Fruit fly (Drosophila melanogaster): ENCODE measurements around the gene Jwa.

The Jwa gene

dm6 chr2L:18688646-18689296 is 16.7 kb downstream of the Jwa start, which contains the start of gene msl-1 (continued):
- TF ChIP-seq gt (GFP tag; IDR thresholded peaks at IDR 0.05) (no peak), dysf (GFP tag; IDR thresholded peaks at IDR 0.05) (peak; percentile 25; the same call in 1 of the 3 replicates), trh (GFP tag; optimal IDR thresholded peaks at IDR 0.05) (no peak), CG1603 (tag; optimal IDR thresholded peaks at IDR 0.05) (peak; percentile 75), jumu (GFP tag; optimal IDR thresholded peaks at IDR 0.05) (peak; percentile 68), Chrac-16 (GFP tag; optimal IDR thresholded peaks at IDR 0.05) (no peak), CG3726 (GFP tag; IDR thresholded peaks at IDR 0.05) (no peak), exex (tag; optimal IDR thresholded peaks at IDR 0.05) (no peak), da (GFP tag; optimal IDR thresholded peaks at IDR 0.05) (no peak), CG4328 (GFP tag; optimal IDR thresholded peaks at IDR 0.05) (no peak), fu2 (GFP tag; optimal IDR thresholded peaks at IDR 0.05) (peak; percentile 3), nerfin-2 (GFP tag; IDR thresholded peaks at IDR 0.05; ENCODE audit: partially characterized antibody) (peak; percentile 90), zf30C (GFP tag; optimal IDR thresholded peaks at IDR 0.05) (no peak), pum (GFP tag; optimal IDR thresholded peaks at IDR 0.05) (peak; percentile 37), CG3163 (GFP tag; optimal IDR thresholded peaks at IDR 0.05) (peak; percentile 42), chif (GFP tag; optimal IDR thresholded peaks at IDR 0.05) (peak; percentile 1 to 9), bab2 (GFP tag; optimal IDR thresholded peaks at IDR 0.05) (no peak), vnd (GFP tag; IDR thresholded peaks at IDR 0.05; ENCODE audit: partially characterized antibody) (peak; percentile 92), Sin3A (optimal IDR thresholded peaks at IDR 0.05) (peak; percentile 67), nmo (GFP tag; optimal IDR thresholded peaks at IDR 0.05) (peak; percentile 43), H2.0 (GFP tag; IDR thresholded peaks at IDR 0.05) (peak; percentile 51; the same call in 1 of the 2 replicates), Dp (GFP tag; optimal IDR thresholded peaks at IDR 0.05) (peak; percentile 32), CG11456 (GFP tag; IDR thresholded peaks at IDR 0.05) (peak; percentile 80), phol (tag; optimal IDR thresholded peaks at IDR 0.05) (peak; percentile 96), Doc3 (GFP tag; IDR thresholded peaks at IDR 0.05; ENCODE audit: partially characterized antibody) (peak; percentile 86), gro (GFP tag; optimal IDR thresholded peaks at IDR 0.05) (peak; percentile 20), Trl (optimal IDR thresholded peaks at IDR 0.05) (no peak), Trl (GFP tag; optimal IDR thresholded peaks at IDR 0.05) (peak; percentile 15), gsb-n (tag; optimal IDR thresholded peaks at IDR 0.05) (no peak), HLHmδ (GFP tag; optimal IDR thresholded peaks at IDR 0.05) (peak; percentile 46), NC2α (GFP tag; optimal IDR thresholded peaks at IDR 0.05) (no peak), CG13424 (tag; optimal IDR thresholded peaks at IDR 0.05) (peak; percentile 3), CG12071 (GFP tag; optimal IDR thresholded peaks at IDR 0.05) (no peak), CG18476 (GFP tag; optimal IDR thresholded peaks at IDR 0.05) (no peak), CG11560 (tag; IDR thresholded peaks at IDR 0.05) (no peak), CG12659 (GFP tag; optimal IDR thresholded peaks at IDR 0.05) (peak; percentile 54), CG18011 (GFP tag; optimal IDR thresholded peaks at IDR 0.05) (no peak), Hr3 (GFP tag; optimal IDR thresholded peaks at IDR 0.05) (peak; percentile 12), stwl (tag; optimal IDR thresholded peaks at IDR 0.05) (peak; percentile 51), tna (GFP tag; IDR thresholded peaks at IDR 0.05; ENCODE audit: partially characterized antibody) (peak; percentile 88), fd96Cb (tag; optimal IDR thresholded peaks at IDR 0.05) (no peak), CG9876 (GFP tag; optimal IDR thresholded peaks at IDR 0.05) (peak; percentile 38), CG10366 (GFP tag; IDR thresholded peaks at IDR 0.05) (peak; percentile 10; the same call in 1 of the 2 replicates), dmrt11E (tag; optimal IDR thresholded peaks at IDR 0.05) (no peak), row (GFP tag; IDR thresholded peaks at IDR 0.05) (peak; percentile 97), Hr39 (optimal IDR thresholded peaks at IDR 0.05) (no peak), so (GFP tag; IDR thresholded peaks at IDR 0.05) (no peak), CG10267 (tag; optimal IDR thresholded peaks at IDR 0.05) (no peak)

Data from whole organism, embryonic.